Fruit fly (Drosophila melanogaster): ENCODE results near the gene zpg.

zpg gene

DNA sequence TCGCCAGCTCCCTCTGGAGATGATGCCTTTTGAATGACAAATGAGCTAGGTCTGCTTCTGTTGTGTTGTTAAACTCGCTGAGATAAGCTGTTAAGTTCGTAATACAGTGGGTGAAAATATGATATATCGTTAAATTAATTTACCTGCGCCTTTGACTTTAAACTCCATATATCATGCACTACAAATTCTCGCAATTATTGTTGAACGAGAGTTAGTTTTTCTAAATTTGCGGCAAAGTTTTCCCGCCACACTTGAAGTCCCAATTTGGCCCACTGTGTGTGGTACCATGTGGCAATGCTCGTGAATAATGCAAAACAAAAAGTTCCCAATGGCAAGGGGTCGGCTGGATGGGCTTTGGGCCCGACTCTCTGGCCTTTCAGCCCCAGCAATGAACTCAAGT, 29.1 kb downstream of the zpg start (continued):
- no peak for TF ChIP-seq da (GFP tag; optimal IDR thresholded peaks at IDR 0.05)
- no peak for TF ChIP-seq D (optimal IDR thresholded peaks at IDR 0.05)
- peak; percentile 38 for TF ChIP-seq D (GFP tag; optimal IDR thresholded peaks at IDR 0.05)
- no peak for TF ChIP-seq CG42726 (GFP tag; IDR thresholded peaks at IDR 0.05; ENCODE audit: partially characterized antibody)
- no peak for TF ChIP-seq CG3838 (GFP tag; optimal IDR thresholded peaks at IDR 0.05)
- peak; percentile 84 for TF ChIP-seq CG5953 (GFP tag; IDR thresholded peaks at IDR 0.05)
- TF ChIP-seq CTCF (GFP tag; optimal IDR thresholded peaks at IDR 0.05): no peak
- TF ChIP-seq CG7372 (GFP tag; IDR thresholded peaks at IDR 0.05): peak; percentile 56
- TF ChIP-seq btn (GFP tag; optimal IDR thresholded peaks at IDR 0.05): no peak
- TF ChIP-seq CG14441 (GFP tag; IDR thresholded peaks at IDR 0.05): peak; percentile 82
- peak; percentile 62 for TF ChIP-seq wor (GFP tag; IDR thresholded peaks at IDR 0.05)
- peak; percentile 63 for TF ChIP-seq esg (GFP tag; conservative IDR thresholded peaks at IDR 0.05)
- TF ChIP-seq dan (GFP tag; IDR thresholded peaks at IDR 0.05): 0 out of 2 replicates have a peak, but pooled peaks have one; percentile 36
- TF ChIP-seq Sry-β (GFP tag; optimal IDR thresholded peaks at IDR 0.05): no peak
- TF ChIP-seq fd96Cb (tag; optimal IDR thresholded peaks at IDR 0.05): peak; percentile 70
- TF ChIP-seq fu2 (GFP tag; optimal IDR thresholded peaks at IDR 0.05): peak; percentile 32
- no peak for TF ChIP-seq kay (GFP tag; optimal IDR thresholded peaks at IDR 0.05)
- no peak for TF ChIP-seq shn (GFP tag; optimal IDR thresholded peaks at IDR 0.05)
- no peak for TF ChIP-seq sqz (GFP tag; optimal IDR thresholded peaks at IDR 0.05)
- peak; percentile 54 for TF ChIP-seq Hsf (GFP tag; optimal IDR thresholded peaks at IDR 0.05)
- no peak for TF ChIP-seq D19A (tag; optimal IDR thresholded peaks at IDR 0.05)
- TF ChIP-seq sug (tag; optimal IDR thresholded peaks at IDR 0.05): no peak
- TF ChIP-seq Atf3 (GFP tag; optimal IDR thresholded peaks at IDR 0.05): peak; percentile 26
- no peak for TF ChIP-seq MBD-R2 (GFP tag; IDR thresholded peaks at IDR 0.05)
- no peak for TF ChIP-seq gfzf (GFP tag; optimal IDR thresholded peaks at IDR 0.05)
- peak; percentile 53; the same call in 1 of the 2 replicates for TF ChIP-seq CG11696 (GFP tag; IDR thresholded peaks at IDR 0.05)
- TF ChIP-seq Tbp (GFP tag; optimal IDR thresholded peaks at IDR 0.05): no peak
- no peak for TF ChIP-seq Ets65A (GFP tag)
- TF ChIP-seq CG17385 (GFP tag; optimal IDR thresholded peaks at IDR 0.05): peak; percentile 57
- TF ChIP-seq Bteb2 (GFP tag; optimal IDR thresholded peaks at IDR 0.05): peak; percentile 46
- peak; percentile 68 for TF ChIP-seq CG6689 (GFP tag; IDR thresholded peaks at IDR 0.05)
- TF ChIP-seq usp (GFP tag; optimal IDR thresholded peaks at IDR 0.05): no peak
- no peak for TF ChIP-seq CG8281 (tag; optimal IDR thresholded peaks at IDR 0.05)
- peak; percentile 36; the same call in 1 of the 2 replicates for TF ChIP-seq Xrp1 (GFP tag; IDR thresholded peaks at IDR 0.05)
- TF ChIP-seq CG3726 (GFP tag; IDR thresholded peaks at IDR 0.05): 0 out of 3 replicates have a peak, but pooled peaks have one; percentile 19
- no peak for TF ChIP-seq z (GFP tag; IDR thresholded peaks at IDR 0.05)
- no peak for TF ChIP-seq CG18262 (tag; optimal IDR thresholded peaks at IDR 0.05)
- no peak for TF ChIP-seq CG10565 (GFP tag; optimal IDR thresholded peaks at IDR 0.05)
- no peak for TF ChIP-seq vfl (GFP tag; optimal IDR thresholded peaks at IDR 0.05)
- TF ChIP-seq lilli (GFP tag; optimal IDR thresholded peaks at IDR 0.05): no peak
- TF ChIP-seq HHEX (GFP tag; optimal IDR thresholded peaks at IDR 0.05): peak; percentile 58
- TF ChIP-seq CG6683 (GFP tag; optimal IDR thresholded peaks at IDR 0.05): no peak
- no peak for TF ChIP-seq pho (GFP tag; optimal IDR thresholded peaks at IDR 0.05)
- no peak for TF ChIP-seq pros (GFP tag; optimal IDR thresholded peaks at IDR 0.05)
- TF ChIP-seq org-1 (GFP tag; optimal IDR thresholded peaks at IDR 0.05): peak; percentile 46
- TF ChIP-seq Myb (GFP tag; optimal IDR thresholded peaks at IDR 0.05): peak; percentile 6
- TF ChIP-seq ato (GFP tag; IDR thresholded peaks at IDR 0.05; ENCODE audit: partially characterized antibody): no peak
- peak; percentile 77 for TF ChIP-seq CG14050 (GFP tag; IDR thresholded peaks at IDR 0.05)
- TF ChIP-seq sima (GFP tag; optimal IDR thresholded peaks at IDR 0.05): no peak
- no peak for TF ChIP-seq CG8765 (GFP tag; IDR thresholded peaks at IDR 0.05)
- no peak for TF ChIP-seq Poxn (GFP tag; IDR thresholded peaks at IDR 0.05)
- TF ChIP-seq CG4424 (GFP tag; optimal IDR thresholded peaks at IDR 0.05): peak; percentile 23
- TF ChIP-seq sob (GFP tag; IDR thresholded peaks at IDR 0.05): peak; percentile 66
- TF ChIP-seq Adf1 (GFP tag; IDR thresholded peaks at IDR 0.05): no peak

Data from whole organism, embryonic.